Worm (Caenorhabditis elegans): ENCODE measurements around the gene ZK632.14.

The ZK632.14 gene

ce11 chrIII:9857110-9857509, 43.9 kb downstream of the ZK632.14 start (continued):
- TF ChIP-seq ama-1 (optimal IDR thresholded peaks at IDR 0.05): no peak
- no peak for TF ChIP-seq snpc-4 (tag; optimal IDR thresholded peaks at IDR 0.05)
- peak in 1 of 2 experiments; percentile 36 for TF ChIP-seq mdl-1 (tag; optimal IDR thresholded peaks at IDR 0.05)
- no peak for TF ChIP-seq egl-27 (tag; optimal IDR thresholded peaks at IDR 0.05)
- TF ChIP-seq nhr-11 (tag; optimal IDR thresholded peaks at IDR 0.05): peak; percentile 15
- TF ChIP-seq Y105C5A.15 (GFP tag; IDR thresholded peaks at IDR 0.05): no peak
- peak; percentile 8 for TF ChIP-seq pqm-1 (tag; optimal IDR thresholded peaks at IDR 0.05)
- TF ChIP-seq ceh-28 (tag; optimal IDR thresholded peaks at IDR 0.05): no peak
- TF ChIP-seq attf-4 (tag; optimal IDR thresholded peaks at IDR 0.05): no peak
- no peak for TF ChIP-seq ceh-20 (GFP tag; IDR thresholded peaks at IDR 0.05)
- TF ChIP-seq zfp-3 (GFP tag; conservative IDR thresholded peaks at IDR 0.05): no peak
- no peak for TF ChIP-seq mxl-2 (GFP tag; conservative IDR thresholded peaks at IDR 0.05)
- TF ChIP-seq nhr-28 (tag; optimal IDR thresholded peaks at IDR 0.05): peak; percentile 27
- TF ChIP-seq lsy-2 (tag; optimal IDR thresholded peaks at IDR 0.05): no peak
- no peak for TF ChIP-seq daf-19 (GFP tag; conservative IDR thresholded peaks at IDR 0.05)
- no peak for TF ChIP-seq ceh-82 (tag; optimal IDR thresholded peaks at IDR 0.05)
- no peak for TF ChIP-seq nhr-111 (GFP tag; optimal IDR thresholded peaks at IDR 0.05)
- TF ChIP-seq spr-1 (tag; optimal IDR thresholded peaks at IDR 0.05): no peak
- no peak for TF ChIP-seq unc-130 (GFP tag; optimal IDR thresholded peaks at IDR 0.05)
- no peak for TF ChIP-seq cey-2 (tag; optimal IDR thresholded peaks at IDR 0.05; ENCODE audit: borderline replicate concordance, insufficient read depth)
- TF ChIP-seq lin-38 (GFP tag; IDR thresholded peaks at IDR 0.05): no peak
- no peak for TF ChIP-seq tag-97 (GFP tag; IDR thresholded peaks at IDR 0.05)
- TF ChIP-seq tra-1 (GFP tag; IDR thresholded peaks at IDR 0.05): no peak
- TF ChIP-seq nhr-10 (tag; optimal IDR thresholded peaks at IDR 0.05): no peak
- peak in 1 of 2 experiments; percentile 29 for TF ChIP-seq unc-62 (GFP tag; optimal IDR thresholded peaks at IDR 0.05 in 1 of 2)
- no peak for TF ChIP-seq unc-62 (tag; optimal IDR thresholded peaks at IDR 0.05)
- TF ChIP-seq mxl-3 (GFP tag; optimal IDR thresholded peaks at IDR 0.05): no peak
- TF ChIP-seq ceh-44 (GFP tag; IDR thresholded peaks at IDR 0.05): no peak
- TF ChIP-seq nhr-48 (tag; optimal IDR thresholded peaks at IDR 0.05): no peak
- TF ChIP-seq skn-1 (tag; optimal IDR thresholded peaks at IDR 0.05): no peak
- TF ChIP-seq Y48G9A.11 (GFP tag; IDR thresholded peaks at IDR 0.05): no peak
- TF ChIP-seq daf-16 (GFP tag; optimal IDR thresholded peaks at IDR 0.05): no peak
- TF ChIP-seq daf-16 (tag; optimal IDR thresholded peaks at IDR 0.05): peak; percentile 90
- no peak for TF ChIP-seq egl-43 (GFP tag; IDR thresholded peaks at IDR 0.05)
- TF ChIP-seq zag-1 (tag; optimal IDR thresholded peaks at IDR 0.05): no peak
- no peak for TF ChIP-seq nhr-76 (tag; optimal IDR thresholded peaks at IDR 0.05)
- no peak for TF ChIP-seq spr-3 (GFP tag; optimal IDR thresholded peaks at IDR 0.05)
- TF ChIP-seq jun-1 (tag; optimal IDR thresholded peaks at IDR 0.05): no peak
- no peak for TF ChIP-seq saeg-2 (GFP tag; IDR thresholded peaks at IDR 0.05)
- no peak for TF ChIP-seq D1046.2 (GFP tag; IDR thresholded peaks at IDR 0.05)
- TF ChIP-seq hif-1 (tag; optimal IDR thresholded peaks at IDR 0.05): no peak
- TF ChIP-seq mes-2 (tag; optimal IDR thresholded peaks at IDR 0.05; ENCODE audit: poor library complexity, severe bottlenecking): peak; percentile 21
- no peak for TF ChIP-seq lim-7 (GFP tag; IDR thresholded peaks at IDR 0.05)
- no peak for TF ChIP-seq R02D3.7 (tag; optimal IDR thresholded peaks at IDR 0.05)
- no peak for TF ChIP-seq nhr-41 (GFP tag; IDR thresholded peaks at IDR 0.05)
- no peak for TF ChIP-seq F49E8.2 (tag; optimal IDR thresholded peaks at IDR 0.05; ENCODE audit: borderline replicate concordance)
- no peak for TF ChIP-seq ZK546.5 (tag; optimal IDR thresholded peaks at IDR 0.05)
- no peak for TF ChIP-seq nhr-6 (tag; optimal IDR thresholded peaks at IDR 0.05)
- TF ChIP-seq gei-8 (GFP tag; optimal IDR thresholded peaks at IDR 0.05): no peak
- no peak for TF ChIP-seq fos-1 (tag; optimal IDR thresholded peaks at IDR 0.05)
- no peak for TF ChIP-seq unc-39 (tag; optimal IDR thresholded peaks at IDR 0.05)
- TF ChIP-seq lin-1 (GFP tag; IDR thresholded peaks at IDR 0.05): no peak
- peak; percentile 8 for TF ChIP-seq mep-1 (tag; optimal IDR thresholded peaks at IDR 0.05)
- no peak for TF ChIP-seq nhr-42 (GFP tag; IDR thresholded peaks at IDR 0.05)

Measured in whole organism, L4 larva.